Worm (Caenorhabditis elegans): Measurements from ENCODE around the gene nhr-227.

The nhr-227 gene

DNA sequence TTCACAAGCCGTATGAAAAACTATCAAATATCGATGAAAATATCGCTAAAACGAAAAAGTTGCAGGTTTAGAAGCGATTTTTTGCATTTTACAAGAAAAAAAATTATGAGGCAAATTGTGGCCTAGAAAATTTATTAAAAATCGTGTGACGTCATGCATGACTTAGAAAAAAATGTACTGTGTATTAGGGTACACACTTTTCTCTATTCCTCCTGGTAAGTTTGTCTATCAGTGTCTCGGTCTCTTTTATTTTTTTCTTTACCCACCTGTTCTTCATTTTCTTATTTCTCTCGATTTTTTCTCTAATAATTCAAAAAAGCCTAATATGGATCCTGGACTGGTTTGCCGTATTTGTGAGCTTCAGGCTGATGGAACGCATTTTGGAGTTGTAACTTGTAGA is at the start of gene nhr-227:
nhr-227 (plus strand) TSS at position 326 of the 400 bp plus-strand sequence.
- no peak for TF ChIP-seq ceh-19 (GFP tag; optimal IDR thresholded peaks at IDR 0.05)
- no peak for TF ChIP-seq sox-2 (GFP tag; IDR thresholded peaks at IDR 0.05)
- no peak for TF ChIP-seq gmeb-2 (tag; optimal IDR thresholded peaks at IDR 0.05)
- no peak for TF ChIP-seq lim-6 (tag; optimal IDR thresholded peaks at IDR 0.05)
- TF ChIP-seq npax-4 (tag; optimal IDR thresholded peaks at IDR 0.05) = no peak
- TF ChIP-seq F13H6.1 (tag; optimal IDR thresholded peaks at IDR 0.05) = no peak
- TF ChIP-seq pros-1 (tag; optimal IDR thresholded peaks at IDR 0.05) = no peak
- TF ChIP-seq ceh-6 (GFP tag; optimal IDR thresholded peaks at IDR 0.05) = no peak
- TF ChIP-seq nhr-232 (tag; optimal IDR thresholded peaks at IDR 0.05) = no peak
- no peak for TF ChIP-seq dmd-4 (tag; optimal IDR thresholded peaks at IDR 0.05; ENCODE audit: borderline replicate concordance)
- no peak for TF ChIP-seq hlh-13 (GFP tag; optimal IDR thresholded peaks at IDR 0.05)
- TF ChIP-seq ref-2 (tag; optimal IDR thresholded peaks at IDR 0.05) = no peak
- TF ChIP-seq T23F11.4 (GFP tag; optimal IDR thresholded peaks at IDR 0.05) = no peak
- no peak for TF ChIP-seq tbx-7 (tag; optimal IDR thresholded peaks at IDR 0.05)
- TF ChIP-seq hlh-15 (tag; optimal IDR thresholded peaks at IDR 0.05) = no peak
- TF ChIP-seq rnt-1 (tag; optimal IDR thresholded peaks at IDR 0.05) = no peak
- no peak for TF ChIP-seq sdc-2 (tag; optimal IDR thresholded peaks at IDR 0.05)
- no peak for TF ChIP-seq ceh-31 (tag; optimal IDR thresholded peaks at IDR 0.05)

DNA sequence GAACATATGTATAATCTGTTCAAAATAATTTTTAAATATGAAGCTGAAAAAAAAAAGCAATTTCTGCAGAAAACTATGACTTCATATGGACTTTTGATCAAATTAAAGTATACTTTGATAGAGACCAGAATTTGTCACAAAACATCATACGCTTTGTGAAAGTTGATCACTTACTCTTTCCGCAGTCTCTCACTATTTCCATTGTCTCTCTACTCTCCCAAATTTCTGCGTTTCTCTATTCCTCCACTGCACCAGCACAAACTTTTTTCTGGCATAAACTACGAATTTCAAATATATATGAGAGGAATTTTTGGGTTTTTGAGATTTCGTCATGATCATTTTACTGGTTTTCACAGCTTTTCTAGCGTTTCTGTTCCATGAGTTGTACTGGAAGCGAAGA is 49.4 kb upstream of the nhr-227 start, which contains the start of gene cyp-33C4:
cyp-33C4 (plus strand) TSS at position 293 of the 400 bp plus-strand sequence.
- TF ChIP-seq rnt-1 (tag; optimal IDR thresholded peaks at IDR 0.05) (no peak), lim-6 (tag; optimal IDR thresholded peaks at IDR 0.05) (no peak), pat-9 (tag; optimal IDR thresholded peaks at IDR 0.05) (no peak), nhr-232 (tag; optimal IDR thresholded peaks at IDR 0.05) (no peak), fkh-10 (GFP tag; optimal IDR thresholded peaks at IDR 0.05) (no peak), ceh-45 (GFP tag; IDR thresholded peaks at IDR 0.05) (no peak), ceh-22 (tag; optimal IDR thresholded peaks at IDR 0.05) (no peak), sox-2 (GFP tag; IDR thresholded peaks at IDR 0.05) (no peak), zip-5 (tag; optimal IDR thresholded peaks at IDR 0.05) (no peak), odd-2 (tag; optimal IDR thresholded peaks at IDR 0.05) (no peak)

DNA sequence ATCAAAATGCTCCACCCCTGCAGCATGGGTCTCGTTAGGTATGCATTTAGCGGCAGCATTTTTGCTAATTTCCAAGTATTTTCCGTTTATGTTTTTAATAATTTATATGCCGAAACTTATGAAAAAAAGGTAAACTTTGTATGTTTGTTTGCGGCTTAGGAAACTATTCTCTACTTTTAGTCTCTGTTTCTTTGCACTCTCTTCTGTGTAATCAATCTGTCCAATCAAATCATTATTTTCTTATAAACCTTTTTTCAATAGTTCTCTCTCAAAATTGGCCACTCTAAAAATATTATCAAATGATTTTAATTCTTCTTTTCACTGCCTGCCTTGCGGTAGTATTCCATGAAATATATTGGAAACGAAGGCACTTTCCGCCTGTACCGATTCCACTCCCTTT is 47.2 kb upstream of the nhr-227 start:
- TF ChIP-seq mec-3 (tag; optimal IDR thresholded peaks at IDR 0.05; ENCODE audit: borderline replicate concordance) (no peak), nhr-232 (tag; optimal IDR thresholded peaks at IDR 0.05) (no peak), hlh-6 (tag; optimal IDR thresholded peaks at IDR 0.05) (no peak), eyg-1 (tag; optimal IDR thresholded peaks at IDR 0.05) (no peak), ceh-24 (tag; optimal IDR thresholded peaks at IDR 0.05) (no peak), unc-86 (tag; optimal IDR thresholded peaks at IDR 0.05) (no peak), dmd-4 (tag; optimal IDR thresholded peaks at IDR 0.05; ENCODE audit: borderline replicate concordance) (no peak), zip-5 (tag; optimal IDR thresholded peaks at IDR 0.05) (no peak), ceh-22 (tag; optimal IDR thresholded peaks at IDR 0.05) (no peak), unc-3 (GFP tag; conservative IDR thresholded peaks at IDR 0.05) (no peak), unc-3 (tag; optimal IDR thresholded peaks at IDR 0.05) (no peak), fax-1 (tag; optimal IDR thresholded peaks at IDR 0.05) (no peak)

DNA sequence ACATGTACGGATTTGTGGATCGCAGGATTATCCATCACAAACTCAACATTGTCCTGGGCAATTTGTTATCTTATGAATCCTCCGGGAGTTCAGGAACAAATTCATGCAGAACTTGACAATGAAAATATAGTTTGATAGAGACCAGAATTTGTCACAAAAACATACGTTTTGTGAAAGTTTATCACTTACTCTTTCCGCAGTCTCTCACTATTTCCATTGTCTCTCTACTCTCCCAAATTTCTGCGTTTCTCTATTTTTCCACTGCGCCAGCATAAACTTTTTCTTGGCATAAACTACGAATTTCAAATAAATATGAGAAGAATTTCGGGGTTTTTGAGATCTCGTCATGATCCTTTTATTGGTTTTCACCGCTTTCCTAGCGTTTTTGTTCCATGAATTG is 42.6 kb upstream of the nhr-227 start, which contains the start of gene cyp-33C3:
cyp-33C3 (plus strand) TSS at position 149 of the 400 bp plus-strand sequence.
- TF ChIP-seq mec-3 (tag; optimal IDR thresholded peaks at IDR 0.05; ENCODE audit: borderline replicate concordance) (no peak), elt-4 (tag; optimal IDR thresholded peaks at IDR 0.05) (no peak), K02D7.2 (tag; optimal IDR thresholded peaks at IDR 0.05) (no peak), ahr-1 (tag; optimal IDR thresholded peaks at IDR 0.05) (no peak), pha-2 (tag; optimal IDR thresholded peaks at IDR 0.05) (no peak), Y22D7AL.16 (tag; optimal IDR thresholded peaks at IDR 0.05) (no peak), K09A11.1 (tag; optimal IDR thresholded peaks at IDR 0.05; ENCODE audit: insufficient read depth) (no peak), fkh-10 (GFP tag; optimal IDR thresholded peaks at IDR 0.05) (no peak), sox-2 (GFP tag; IDR thresholded peaks at IDR 0.05) (no peak), ref-2 (tag; optimal IDR thresholded peaks at IDR 0.05) (no peak)
